Fruit fly (Drosophila melanogaster): ENCODE data around the gene Fpgs2.

DNA sequence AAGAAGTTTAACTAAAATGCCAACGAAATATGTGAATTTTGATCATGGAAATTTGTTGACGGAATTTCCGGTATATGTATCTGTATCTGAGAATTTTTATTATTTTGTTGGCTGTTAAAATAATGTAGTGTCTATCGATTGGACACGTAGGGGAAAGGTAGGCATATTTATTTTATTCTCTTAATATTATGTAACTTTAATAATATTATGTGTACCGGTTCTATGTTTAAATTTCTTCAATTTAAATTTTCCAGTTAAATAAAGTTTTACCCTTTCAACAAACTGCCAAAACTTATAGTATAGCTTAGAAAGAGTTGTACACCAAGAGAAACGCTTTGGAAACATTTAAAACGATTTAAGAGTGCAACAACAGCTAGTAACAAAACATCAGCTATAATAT lies at the start of gene Fpgs2:
- TF ChIP-seq Dfd (GFP tag; optimal IDR thresholded peaks at IDR 0.05) (no peak), Abd-B (GFP tag; optimal IDR thresholded peaks at IDR 0.05) (no peak), foxo (GFP tag; optimal IDR thresholded peaks at IDR 0.05) (no peak), tai (GFP tag; optimal IDR thresholded peaks at IDR 0.05) (no peak), psq (GFP tag; optimal IDR thresholded peaks at IDR 0.05) (no peak)

Measured in whole organism, wandering third instar larva.